Worm (Caenorhabditis elegans) whole organism, mixed stage, embryonic: ENCODE results near the gene col-98.

Source experiments
- blmp-1 ChIP-seq: fragments of 150-350 bp; optimal IDR thresholded peaks from 2 replicates; lab custom pipeline; 2014; ENCODE audit warnings: missing biosample characterization, missing genetic modification characterization
- ceh-83 ChIP-seq: fragments of 200-800 bp; sonication (Bioruptor generic); optimal IDR thresholded peaks from 2 replicates; lab custom pipeline; 2018; ENCODE audit warnings: mild to moderate bottlenecking, missing genetic modification characterization, missing compliant biosample characterization
- cnd-1 ChIP-seq: fragments of 200-800 bp; sonication (Bioruptor generic); optimal IDR thresholded peaks from 2 replicates; lab custom pipeline; 2018; ENCODE audit warnings: mild to moderate bottlenecking, missing genetic modification characterization, missing compliant biosample characterization
- elt-1 ChIP-seq: sonication (generic microtip); optimal IDR thresholded peaks from 2 replicates; lab custom pipeline; 2017; ENCODE audit warnings: missing genetic modification characterization, mild to moderate bottlenecking, missing compliant biosample characterization, antibody characterized with exemption, moderate library complexity, borderline replicate concordance; ENCODE audit not compliant: insufficient read depth
- lsy-2 ChIP-seq: fragments of 150-350 bp; optimal IDR thresholded peaks from 2 replicates; lab custom pipeline; 2014; ENCODE audit warnings: missing biosample characterization, missing genetic modification characterization
- nhr-12 ChIP-seq: fragments of 150-350 bp; optimal IDR thresholded peaks from 2 replicates; lab custom pipeline; 2014; ENCODE audit warnings: missing biosample characterization, missing genetic modification characterization
- nhr-237 ChIP-seq: fragments of 150-350 bp; optimal IDR thresholded peaks from 2 replicates; lab custom pipeline; 2014; ENCODE audit warnings: missing biosample characterization, missing genetic modification characterization
- nhr-28 ChIP-seq: fragments of 150-350 bp; optimal IDR thresholded peaks from 2 replicates; lab custom pipeline; 2014; ENCODE audit warnings: missing biosample characterization, missing genetic modification characterization
- pha-4 ChIP-seq: fragments of 150-350 bp; optimal IDR thresholded peaks from 2 replicates; lab custom pipeline; 2018; ENCODE audit warnings: missing biosample characterization, missing genetic modification reagents, missing genetic modification characterization
- sptf-1 ChIP-seq: sonication (generic microtip); optimal IDR thresholded peaks from 2 replicates; lab custom pipeline; 2017; ENCODE audit warnings: mild to moderate bottlenecking, missing genetic modification characterization, moderate library complexity, missing compliant biosample characterization
- unc-39 ChIP-seq: fragments of 150-350 bp; optimal IDR thresholded peaks from 2 replicates; lab custom pipeline; 2014; ENCODE audit warnings: missing biosample characterization, missing genetic modification characterization
- unc-62 ChIP-seq: fragments of 150-350 bp; optimal IDR thresholded peaks from 2 replicates; lab custom pipeline; 2014; ENCODE audit warnings: missing biosample characterization, missing genetic modification reagents, missing genetic modification characterization
- ztf-11 ChIP-seq: fragments of 150-350 bp; optimal IDR thresholded peaks from 2 replicates; lab custom pipeline; 2014; ENCODE audit warnings: missing biosample characterization, missing genetic modification characterization

ce11 chrIII:13056230-13056629, 37.4 kb downstream of the col-98 start:
- no peak for TF ChIP-seq unc-62 (GFP tag; lab: Kevin White, UChicago)
- TF ChIP-seq nhr-12 (tag; lab: Kevin White, UChicago) = no peak
- TF ChIP-seq sptf-1 (tag; lab: Kevin White, UChicago) = no peak
- TF ChIP-seq ceh-83 (GFP tag; lab: Kevin White, UChicago) = no peak
- no peak for TF ChIP-seq elt-1 (tag; lab: Kevin White, UChicago)
- TF ChIP-seq unc-39 (tag; lab: Kevin White, UChicago) = no peak
- TF ChIP-seq nhr-28 = no peak
- TF ChIP-seq blmp-1 (tag; lab: Kevin White, UChicago) = no peak
- no peak for TF ChIP-seq lsy-2 (tag; lab: Kevin White, UChicago)
- TF ChIP-seq nhr-237 (tag; lab: Kevin White, UChicago) = no peak
- no peak for TF ChIP-seq ztf-11
- no peak for TF ChIP-seq cnd-1
- no peak for TF ChIP-seq pha-4
